Worm (Caenorhabditis elegans) whole organism, late embryonic: ENCODE data around the gene K01A6.7.

Experiments
- C08G9.2 ChIP-seq: sonication (generic microtip); optimal IDR thresholded peaks from 2 replicates; lab custom pipeline; 2016; ENCODE audit warnings: mild to moderate bottlenecking, missing genetic modification characterization, moderate library complexity, missing compliant biosample characterization
- Y22D7AL.16 ChIP-seq: sonication (generic microtip); optimal IDR thresholded peaks from 2 replicates; lab custom pipeline; 2016; ENCODE audit warnings: missing genetic modification characterization, missing compliant biosample characterization
- ahr-1 ChIP-seq: sonication (generic microtip); optimal IDR thresholded peaks from 2 replicates; lab custom pipeline; 2016; ENCODE audit warnings: missing genetic modification characterization, missing compliant biosample characterization
- ceh-18 ChIP-seq: sonication (generic microtip); optimal IDR thresholded peaks from 2 replicates; lab custom pipeline; 2016; ENCODE audit warnings: missing genetic modification characterization, missing compliant biosample characterization
- ceh-19 ChIP-seq: fragments of 200-800 bp; sonication (Bioruptor generic); optimal IDR thresholded peaks from 2 replicates; lab custom pipeline; 2018; ENCODE audit warnings: mild to moderate bottlenecking, missing genetic modification characterization, missing compliant biosample characterization
- ceh-2 ChIP-seq: sonication (generic microtip); optimal IDR thresholded peaks from 2 replicates; lab custom pipeline; 2016; ENCODE audit warnings: missing genotype, missing genetic modification characterization, missing compliant biosample characterization
- ceh-24 ChIP-seq: sonication (generic microtip); optimal IDR thresholded peaks from 2 replicates; lab custom pipeline; 2016; ENCODE audit warnings: mild to moderate bottlenecking, missing genetic modification characterization, missing compliant biosample characterization
- ceh-30 ChIP-seq: fragments of 150-350 bp; optimal IDR thresholded peaks from 2 replicates; lab custom pipeline; 2014; ENCODE audit warnings: missing biosample characterization, missing genetic modification characterization
- ceh-31 ChIP-seq: sonication (generic microtip); optimal IDR thresholded peaks from 2 replicates; lab custom pipeline; 2016; ENCODE audit warnings: missing genetic modification characterization, missing compliant biosample characterization
- ceh-45 ChIP-seq: fragments of 200-800 bp; sonication (Bioruptor generic); IDR thresholded peaks from 2 replicates; pipeline ENCODE4 v1.3.6; 2022; ENCODE audit warnings: missing genetic modification reagents, missing genetic modification characterization, missing compliant biosample characterization
- ceh-48 ChIP-seq: sonication (generic microtip); optimal IDR thresholded peaks from 2 replicates; lab custom pipeline; 2016; ENCODE audit warnings: missing genetic modification characterization, inconsistent platforms, missing compliant biosample characterization
- ceh-6 ChIP-seq: fragments of 200-800 bp; sonication (Bioruptor generic); optimal IDR thresholded peaks from 2 replicates; lab custom pipeline; 2018; ENCODE audit warnings: mild to moderate bottlenecking, missing genetic modification characterization, missing compliant biosample characterization
- dmd-4 ChIP-seq: sonication (generic microtip); optimal IDR thresholded peaks from 2 replicates; lab custom pipeline; 2016; ENCODE audit warnings: borderline replicate concordance, missing genetic modification characterization, missing compliant biosample characterization
- elt-2 ChIP-seq: sonication (generic microtip); optimal IDR thresholded peaks from 2 replicates; lab custom pipeline; 2016; ENCODE audit warnings: missing genetic modification reagents, missing genetic modification characterization, missing compliant biosample characterization
- elt-4 ChIP-seq: sonication (generic microtip); optimal IDR thresholded peaks from 2 replicates; lab custom pipeline; 2016; ENCODE audit warnings: missing genetic modification characterization, missing compliant biosample characterization
- ets-4 ChIP-seq: sonication (generic microtip); optimal IDR thresholded peaks from 2 replicates; lab custom pipeline; 2016; ENCODE audit warnings: missing genetic modification characterization, missing compliant biosample characterization
- fkh-10 ChIP-seq: fragments of 150-350 bp; optimal IDR thresholded peaks from 2 replicates; lab custom pipeline; 2014; ENCODE audit warnings: missing biosample characterization, missing genetic modification reagents, missing genetic modification characterization
- fkh-6 ChIP-seq: sonication (generic microtip); optimal IDR thresholded peaks from 2 replicates; lab custom pipeline; 2016; ENCODE audit warnings: missing genetic modification characterization, missing compliant biosample characterization
- gmeb-2 ChIP-seq: sonication (generic microtip); optimal IDR thresholded peaks from 2 replicates; lab custom pipeline; 2016; ENCODE audit warnings: missing genetic modification characterization, inconsistent platforms, missing compliant biosample characterization
- hlh-15 ChIP-seq: sonication (generic microtip); optimal IDR thresholded peaks from 2 replicates; lab custom pipeline; 2016; ENCODE audit warnings: missing genetic modification characterization, missing compliant biosample characterization
- hlh-30 ChIP-seq: sonication (generic microtip); optimal IDR thresholded peaks from 2 replicates; lab custom pipeline; 2017; ENCODE audit warnings: antibody characterized with exemption, missing genetic modification characterization, missing compliant biosample characterization; ENCODE audit not compliant: insufficient read depth
- hlh-6 ChIP-seq: sonication (generic microtip); optimal IDR thresholded peaks from 2 replicates; lab custom pipeline; 2016; ENCODE audit warnings: missing genotype, missing genetic modification characterization, missing compliant biosample characterization
- hlh-8 ChIP-seq: sonication (generic microtip); optimal IDR thresholded peaks from 2 replicates; lab custom pipeline; 2016; ENCODE audit warnings: missing genotype, missing genetic modification characterization, missing compliant biosample characterization
- lin-11 ChIP-seq: fragments of 200-800 bp; sonication (Bioruptor generic); optimal IDR thresholded peaks from 2 replicates; lab custom pipeline; 2018; ENCODE audit warnings: mild to moderate bottlenecking, missing genetic modification characterization, missing compliant biosample characterization
- madf-2 ChIP-seq: sonication (generic microtip); optimal IDR thresholded peaks from 2 replicates; lab custom pipeline; 2017; ENCODE audit warnings: missing genetic modification characterization, missing compliant biosample characterization
- mec-3 ChIP-seq: sonication (generic microtip); optimal IDR thresholded peaks from 2 replicates; lab custom pipeline; 2016; ENCODE audit warnings: borderline replicate concordance, missing genetic modification characterization, missing compliant biosample characterization
- pag-3 ChIP-seq: sonication (generic microtip); optimal IDR thresholded peaks from 2 replicates; lab custom pipeline; 2016; ENCODE audit warnings: missing compliant biosample characterization, missing genetic modification characterization, borderline replicate concordance
- pat-9 ChIP-seq: fragments of 200-800 bp; sonication (Bioruptor generic); optimal IDR thresholded peaks from 2 replicates; lab custom pipeline; 2018; ENCODE audit warnings: mild to moderate bottlenecking, missing genetic modification characterization, moderate library complexity, missing compliant biosample characterization
- pha-4 ChIP-seq: fragments of 150-350 bp; optimal IDR thresholded peaks from 2 replicates; lab custom pipeline; 2018; ENCODE audit warnings: missing biosample characterization, missing genetic modification reagents, missing genetic modification characterization
- pqm-1 ChIP-seq: sonication (generic microtip); optimal IDR thresholded peaks from 2 replicates; lab custom pipeline; 2016; ENCODE audit warnings: missing genetic modification characterization, missing compliant biosample characterization
- pros-1 ChIP-seq: fragments of 150-350 bp; optimal IDR thresholded peaks from 2 replicates; lab custom pipeline; 2014; ENCODE audit warnings: missing biosample characterization, missing genetic modification reagents, missing genetic modification characterization
- ref-2 ChIP-seq: sonication (generic microtip); optimal IDR thresholded peaks from 2 replicates; lab custom pipeline; 2016; ENCODE audit warnings: missing genetic modification characterization, missing compliant biosample characterization
- rnt-1 ChIP-seq: sonication (generic microtip); optimal IDR thresholded peaks from 2 replicates; lab custom pipeline; 2016; ENCODE audit warnings: missing genetic modification characterization, missing compliant biosample characterization
- sox-2 ChIP-seq: fragments of 200-800 bp; sonication (Bioruptor generic); IDR thresholded peaks from 2 replicates; pipeline ENCODE4 v1.3.6; 2022; ENCODE audit warnings: missing genetic modification reagents, missing genetic modification characterization, missing compliant biosample characterization
- sox-4 ChIP-seq: sonication (generic microtip); optimal IDR thresholded peaks from 2 replicates; lab custom pipeline; 2017; ENCODE audit warnings: mild to moderate bottlenecking, missing genetic modification characterization, inconsistent platforms, missing compliant biosample characterization
- ttx-3 ChIP-seq: sonication (generic microtip); optimal IDR thresholded peaks from 2 replicates; lab custom pipeline; 2016; ENCODE audit warnings: missing genetic modification reagents, missing genetic modification characterization, missing compliant biosample characterization
- unc-42 ChIP-seq: sonication (generic microtip); optimal IDR thresholded peaks from 2 replicates; lab custom pipeline; 2016; ENCODE audit warnings: missing genotype, missing genetic modification characterization, missing compliant biosample characterization
- ztf-16 ChIP-seq: sonication (generic microtip); optimal IDR thresholded peaks from 2 replicates; lab custom pipeline; 2017; ENCODE audit warnings: missing genetic modification characterization, missing compliant biosample characterization

Gene K01A6.7

ce11 chrIV:11744287-11744686, 5.9 kb upstream of the K01A6.7 start:
- peak; percentile 38 for TF ChIP-seq hlh-30 (tag; lab: Kevin White, UChicago)
- TF ChIP-seq hlh-6 (tag; lab: Kevin White, UChicago): no peak
- TF ChIP-seq, all 69 proteins: peak for 1

- TF ChIP-seq fkh-6 (tag; lab: Kevin White, UChicago) (no peak), lin-11 (no peak), ref-2 (tag; lab: Kevin White, UChicago) (no peak), mec-3 (no peak), sox-4 (no peak), pros-1 (no peak), fkh-10 (GFP tag; lab: Kevin White, UChicago) (no peak), pag-3 (no peak), pha-4 (tag; lab: Kevin White, UChicago) (no peak), ahr-1 (no peak), ceh-24 (tag; lab: Kevin White, UChicago) (no peak), pqm-1 (tag; lab: Kevin White, UChicago) (no peak), ceh-48 (no peak), ttx-3 (tag; lab: Kevin White, UChicago) (no peak), ceh-45 (no peak), ceh-19 (GFP tag; lab: Kevin White, UChicago) (no peak), ets-4 (tag; lab: Kevin White, UChicago) (no peak), ceh-18 (tag; lab: Kevin White, UChicago) (no peak), ceh-6 (GFP tag; lab: Kevin White, UChicago) (no peak)
- TF ChIP-seq, all 69 proteins: peak for 0
Measured at ce11 chrIV:11743813-11744212, 5.4 kb upstream of the K01A6.7 start.

DNA sequence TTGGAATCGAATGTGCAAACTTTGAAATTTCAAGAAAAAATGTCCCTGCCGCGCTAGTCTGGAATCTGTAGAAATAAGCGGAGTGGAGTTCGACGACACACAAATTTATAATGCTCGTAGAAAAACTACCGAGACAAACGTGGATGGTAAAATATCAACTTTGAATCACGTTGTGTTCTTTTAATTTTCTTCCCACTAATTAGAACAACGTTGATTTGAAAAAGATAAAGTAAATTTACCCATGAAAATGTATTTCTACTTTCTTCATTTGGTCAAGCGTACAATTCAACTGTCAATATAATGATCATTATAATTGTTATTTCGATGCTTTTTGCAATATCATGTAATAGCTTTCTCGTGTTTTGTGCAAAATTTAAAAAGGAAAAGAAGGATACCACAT, 4.0 kb upstream of the K01A6.7 start, which contains the start of gene K01A6.5:
Gene K01A6.5, plus strand, starts transcription at position 301 of the 400 bp plus-strand sequence.
- no peak for TF ChIP-seq ref-2 (tag; lab: Kevin White, UChicago)
- no peak for TF ChIP-seq ztf-16 (tag; lab: Kevin White, UChicago)
- TF ChIP-seq pros-1: no peak
- TF ChIP-seq sox-2 (GFP tag; lab: Robert Waterston, UW): no peak
- TF ChIP-seq elt-2 (tag; lab: Kevin White, UChicago): no peak
- no peak for TF ChIP-seq ceh-45
- no peak for TF ChIP-seq hlh-8 (tag; lab: Kevin White, UChicago)
- no peak for TF ChIP-seq pat-9 (tag; lab: Kevin White, UChicago)
- TF ChIP-seq ets-4 (tag; lab: Kevin White, UChicago): no peak
- no peak for TF ChIP-seq ttx-3 (tag; lab: Kevin White, UChicago)
- TF ChIP-seq hlh-15: no peak
- no peak for TF ChIP-seq ceh-24 (tag; lab: Kevin White, UChicago)
- TF ChIP-seq dmd-4: no peak

DNA sequence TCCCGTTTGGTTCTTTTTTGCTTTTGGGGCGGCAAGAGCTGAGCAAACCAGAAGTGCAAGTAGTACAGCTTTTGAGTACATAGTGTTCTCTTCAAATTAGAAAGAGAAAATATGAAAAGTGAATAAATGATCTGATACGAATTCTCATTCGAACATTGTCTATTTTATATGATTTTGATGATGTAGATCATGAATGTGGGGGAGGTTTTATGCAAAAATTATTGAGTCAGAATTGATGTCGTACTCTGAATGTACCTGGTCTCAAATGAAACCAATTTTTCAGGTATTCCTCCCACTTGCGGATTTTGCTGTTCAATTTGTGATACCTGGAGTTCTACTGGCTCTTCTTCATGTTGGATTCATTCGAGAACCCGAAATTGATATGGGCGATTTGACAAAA, 1.8 kb upstream of the K01A6.7 start, which contains the start of gene K01A6.4:
Gene K01A6.4, minus strand, starts transcription at position 101 of the 400 bp plus-strand sequence.
- no peak for TF ChIP-seq rnt-1 (tag; lab: Kevin White, UChicago)
- TF ChIP-seq gmeb-2 (tag; lab: Kevin White, UChicago): no peak
- TF ChIP-seq madf-2: no peak
- no peak for TF ChIP-seq elt-2 (tag; lab: Kevin White, UChicago)
- no peak for TF ChIP-seq pqm-1 (tag; lab: Kevin White, UChicago)
- TF ChIP-seq ceh-6 (GFP tag; lab: Kevin White, UChicago): no peak
- TF ChIP-seq Y22D7AL.16 (tag; lab: Kevin White, UChicago): no peak
- no peak for TF ChIP-seq ceh-31 (tag; lab: Kevin White, UChicago)
- TF ChIP-seq lin-11: no peak
- TF ChIP-seq ceh-30 (tag; lab: Kevin White, UChicago): no peak
- no peak for TF ChIP-seq unc-42 (tag; lab: Kevin White, UChicago)
- no peak for TF ChIP-seq ceh-2 (tag; lab: Kevin White, UChicago)
- TF ChIP-seq C08G9.2 (tag; lab: Kevin White, UChicago): no peak
- TF ChIP-seq ceh-18 (tag; lab: Kevin White, UChicago): no peak
- no peak for TF ChIP-seq elt-4 (tag; lab: Kevin White, UChicago)
- no peak for TF ChIP-seq ztf-16 (tag; lab: Kevin White, UChicago)
